Fruit fly (Drosophila melanogaster) whole organism, embryonic: Measurements from ENCODE around the gene CG32036.

ENCODE experiments used
- Abd-B ChIP-seq: fragments of 200-800 bp; sonication (Bioruptor generic); optimal IDR thresholded peaks from 2 replicates; lab custom pipeline; 2018; ENCODE audit warnings: missing biosample characterization, mild to moderate bottlenecking, missing genetic modification characterization, moderate library complexity
- CG11504 ChIP-seq: fragments of 200-800 bp; sonication (Bioruptor generic); optimal IDR thresholded peaks from 3 replicates; lab custom pipeline; 2019; ENCODE audit warnings: missing biosample characterization, mild to moderate bottlenecking, missing genetic modification characterization, moderate library complexity
- CG12155 ChIP-seq: fragments of 200-800 bp; sonication (Bioruptor generic); optimal IDR thresholded peaks from 3 replicates; lab custom pipeline; 2016; ENCODE audit warnings: missing biosample characterization, missing genetic modification characterization
- CG12769 ChIP-seq: fragments of 200-800 bp; sonication (Bioruptor generic); optimal IDR thresholded peaks from 2 replicates; lab custom pipeline; 2019; ENCODE audit warnings: missing biosample characterization, mild to moderate bottlenecking, missing genetic modification characterization, moderate library complexity
- CG13287 ChIP-seq: fragments of 200-800 bp; sonication (Bioruptor generic); IDR thresholded peaks from 2 replicates; pipeline ENCODE4 v1.3.6; 2022; ENCODE audit warnings: missing biosample characterization, missing genetic modification characterization; ENCODE audit not compliant: partially characterized antibody
- CG13424 ChIP-seq: fragments of 200-800 bp; sonication (Bioruptor generic); optimal IDR thresholded peaks from 2 replicates; lab custom pipeline; 2019; ENCODE audit warnings: missing biosample characterization, mild to moderate bottlenecking, missing genetic modification characterization, moderate library complexity
- CG14441 ChIP-seq: fragments of 200-800 bp; sonication (Bioruptor generic); IDR thresholded peaks from 2 replicates; pipeline ENCODE4 v1.3.6; 2022; ENCODE audit warnings: missing biosample characterization, missing genetic modification characterization
- CG1647 ChIP-seq: fragments of 200-800 bp; sonication (Bioruptor generic); optimal IDR thresholded peaks from 3 replicates; lab custom pipeline; 2016; ENCODE audit warnings: missing biosample characterization, missing genetic modification characterization
- CG17359 ChIP-seq: fragments of 200-800 bp; sonication (Bioruptor generic); optimal IDR thresholded peaks from 3 replicates; lab custom pipeline; 2018; ENCODE audit warnings: missing biosample characterization, mild to moderate bottlenecking, missing genetic modification characterization, moderate library complexity
- CG18599 ChIP-seq: fragments of 200-800 bp; sonication (Bioruptor generic); optimal IDR thresholded peaks from 3 replicates; lab custom pipeline; 2017; ENCODE audit warnings: missing biosample characterization, missing genetic modification characterization, mild to moderate bottlenecking, moderate library complexity, missing genetic modification reagents
- CG33213 ChIP-seq: fragments of 200-800 bp; sonication (Bioruptor generic); optimal IDR thresholded peaks from 3 replicates; lab custom pipeline; 2016; ENCODE audit warnings: missing biosample characterization, missing genetic modification characterization
- CG34224 ChIP-seq: fragments of 200-800 bp; sonication (Bioruptor generic); IDR thresholded peaks from 3 replicates; pipeline ENCODE4 v1.3.6; 2022; ENCODE audit warnings: missing biosample characterization, missing genetic modification characterization; ENCODE audit not compliant: partially characterized antibody
- CG4282 ChIP-seq: fragments of 200-800 bp; sonication (Bioruptor generic); optimal IDR thresholded peaks from 2 replicates; lab custom pipeline; 2016; ENCODE audit warnings: missing biosample characterization, missing genetic modification characterization
- CG4730 ChIP-seq: fragments of 200-800 bp; sonication (Bioruptor generic); IDR thresholded peaks from 2 replicates; pipeline ENCODE4 v1.3.6; 2022; ENCODE audit warnings: missing biosample characterization, missing genetic modification characterization
- CG7928 ChIP-seq: fragments of 200-800 bp; sonication (Bioruptor generic); optimal IDR thresholded peaks from 2 replicates; lab custom pipeline; 2017; ENCODE audit warnings: missing biosample characterization, mild to moderate bottlenecking, missing genetic modification characterization
- CG8388 ChIP-seq: fragments of 200-800 bp; sonication (Bioruptor generic); optimal IDR thresholded peaks from 2 replicates; lab custom pipeline; 2019; ENCODE audit warnings: missing biosample characterization, mild to moderate bottlenecking, missing genetic modification characterization, moderate library complexity
- CG9797 ChIP-seq: fragments of 200-800 bp; sonication (Bioruptor generic); optimal IDR thresholded peaks from 3 replicates; lab custom pipeline; 2018; ENCODE audit warnings: missing biosample characterization, mild to moderate bottlenecking, missing genetic modification characterization
- Dek ChIP-seq: fragments of 200-800 bp; sonication (Bioruptor generic); optimal IDR thresholded peaks from 3 replicates; lab custom pipeline; 2019; ENCODE audit warnings: missing biosample characterization, mild to moderate bottlenecking, missing genetic modification characterization, moderate library complexity
- E2f2 ChIP-seq: fragments of 200-800 bp; sonication (Bioruptor generic); IDR thresholded peaks from 2 replicates; pipeline ENCODE4 v1.3.6; 2022; ENCODE audit warnings: missing biosample characterization, missing genetic modification characterization
- Fer1 ChIP-seq: fragments of 200-800 bp; sonication (Bioruptor generic); optimal IDR thresholded peaks from 2 replicates; lab custom pipeline; 2017; ENCODE audit warnings: missing biosample characterization, mild to moderate bottlenecking, missing genetic modification characterization
- Fer2 ChIP-seq: fragments of 200-800 bp; sonication (Bioruptor generic); optimal IDR thresholded peaks from 2 replicates; lab custom pipeline; 2018; ENCODE audit warnings: missing biosample characterization, mild to moderate bottlenecking, missing genetic modification characterization, moderate library complexity
- Hr78 ChIP-seq, 2 experiments: fragments of 200-800 bp in 1 of 2; fragments of >200 bp in 1 of 2; sonication (Bioruptor generic) in 1 of 2; optimal IDR thresholded peaks; 2 replicates each; lab custom pipeline; 2017 to 2019; ENCODE audit warnings: missing biosample characterization in 2 of 2, missing genetic modification characterization in 2 of 2, mild to moderate bottlenecking in 1 of 2, moderate library complexity in 1 of 2
- MBD-R2 ChIP-seq: fragments of 200-800 bp; sonication (Bioruptor generic); IDR thresholded peaks from 2 replicates; pipeline ENCODE4 v1.3.6; 2022; ENCODE audit warnings: missing biosample characterization, missing genetic modification characterization
- Med ChIP-seq: fragments of 200-800 bp; sonication (Bioruptor generic); peaks from one replicate; lab custom pipeline; 2016; ENCODE audit warnings: missing biosample characterization, missing genetic modification characterization, mild to moderate bottlenecking, inconsistent platforms, moderate library complexity
- Mes4 ChIP-seq: fragments of 200-800 bp; sonication (Bioruptor generic); optimal IDR thresholded peaks from 2 replicates; lab custom pipeline; 2016; ENCODE audit warnings: missing biosample characterization, missing genetic modification characterization
- NC2α ChIP-seq: fragments of 200-800 bp; sonication (Bioruptor generic); optimal IDR thresholded peaks from 2 replicates; lab custom pipeline; 2016; ENCODE audit warnings: missing biosample characterization, missing genetic modification characterization
- Nf-YB ChIP-seq: fragments of 200-800 bp; sonication (Bioruptor generic); optimal IDR thresholded peaks from 3 replicates; lab custom pipeline; 2019; ENCODE audit warnings: missing biosample characterization, mild to moderate bottlenecking, missing genetic modification characterization, moderate library complexity
- Taf1 ChIP-seq: fragments of 200-800 bp; sonication (Bioruptor generic); IDR thresholded peaks from 2 replicates; pipeline ENCODE4 v1.3.6; 2022; ENCODE audit warnings: missing biosample characterization, missing genetic modification characterization
- Trl ChIP-seq, 3 experiments: fragments of >200 bp in 2 of 3; fragments of 200-800 bp in 1 of 3; sonication (Bioruptor generic) in 1 of 3; optimal IDR thresholded peaks; 2 replicates in 1 of 3; 3 replicates in 2 of 3; lab custom pipeline; 2016 to 2017; ENCODE audit warnings: missing biosample characterization in 1 of 3, missing genetic modification characterization in 1 of 3
- ato ChIP-seq: fragments of 200-800 bp; sonication (Bioruptor generic); IDR thresholded peaks from 2 replicates; pipeline ENCODE4 v1.3.6; 2022; ENCODE audit warnings: missing biosample characterization, missing genetic modification characterization; ENCODE audit not compliant: partially characterized antibody
- bbx ChIP-seq: fragments of 200-800 bp; sonication (Bioruptor generic); IDR thresholded peaks from 2 replicates; pipeline ENCODE4 v1.3.6; 2022; ENCODE audit warnings: missing biosample characterization, missing genetic modification characterization; ENCODE audit not compliant: partially characterized antibody
- dan ChIP-seq: fragments of 200-800 bp; sonication (Bioruptor generic); IDR thresholded peaks from 2 replicates; pipeline ENCODE4 v1.3.6; 2022; ENCODE audit warnings: missing biosample characterization, missing genetic modification characterization
- gt ChIP-seq: fragments of 200-800 bp; sonication (Bioruptor generic); IDR thresholded peaks from 2 replicates; pipeline ENCODE4 v1.3.6; 2022; ENCODE audit warnings: missing biosample characterization, missing genetic modification characterization
- hb ChIP-seq: fragments of 200-800 bp; sonication (Bioruptor generic); IDR thresholded peaks from 3 replicates; pipeline ENCODE4 v1.3.6; 2022; ENCODE audit warnings: missing biosample characterization, missing genetic modification characterization; ENCODE audit not compliant: partially characterized antibody
- inv ChIP-seq: fragments of 200-800 bp; sonication (Bioruptor generic); IDR thresholded peaks from 2 replicates; pipeline ENCODE4 v1.3.6; 2022; ENCODE audit warnings: missing biosample characterization, missing genetic modification characterization; ENCODE audit not compliant: partially characterized antibody
- org-1 ChIP-seq: fragments of 200-800 bp; sonication (Bioruptor generic); optimal IDR thresholded peaks from 2 replicates; lab custom pipeline; 2017; ENCODE audit warnings: missing biosample characterization, missing genetic modification characterization
- p53 ChIP-seq: fragments of 200-800 bp; sonication (Bioruptor generic); optimal IDR thresholded peaks from 2 replicates; lab custom pipeline; 2016; ENCODE audit warnings: missing biosample characterization, missing genetic modification characterization
- pan ChIP-seq, 4 experiments: fragments of >200 bp in 3 of 4; fragments of 200-800 bp in 1 of 4; sonication (Bioruptor generic) in 1 of 4; optimal IDR thresholded peaks in 3 of 4; IDR thresholded peaks in 1 of 4; 2 replicates each; pipeline versions ENCODE4 v1.3.6 to Lab custom; 2017 to 2022; ENCODE audit warnings: missing biosample characterization in 2 of 4, missing genetic modification characterization in 2 of 4, mixed read lengths in 1 of 4
- pros ChIP-seq: fragments of 200-800 bp; sonication (Bioruptor generic); optimal IDR thresholded peaks from 3 replicates; lab custom pipeline; 2019; ENCODE audit warnings: missing biosample characterization, mild to moderate bottlenecking, missing genetic modification characterization, moderate library complexity
- pum ChIP-seq: fragments of 200-800 bp; sonication (Bioruptor generic); optimal IDR thresholded peaks from 2 replicates; lab custom pipeline; 2016; ENCODE audit warnings: missing biosample characterization, missing genetic modification characterization
- pzg ChIP-seq: fragments of 200-800 bp; sonication (Bioruptor generic); optimal IDR thresholded peaks from 3 replicates; lab custom pipeline; 2018; ENCODE audit warnings: missing biosample characterization, mild to moderate bottlenecking, missing genetic modification characterization, moderate library complexity
- salm ChIP-seq: fragments of 200-800 bp; sonication (Bioruptor generic); optimal IDR thresholded peaks from 2 replicates; lab custom pipeline; 2018; ENCODE audit warnings: missing biosample characterization, mild to moderate bottlenecking, missing genetic modification characterization
- sens-2 ChIP-seq: fragments of 200-800 bp; sonication (Bioruptor generic); IDR thresholded peaks from 2 replicates; pipeline ENCODE4 v1.3.6; 2022; ENCODE audit warnings: missing biosample characterization, missing genetic modification characterization
- sisA ChIP-seq: fragments of 200-800 bp; sonication (Bioruptor generic); IDR thresholded peaks from 2 replicates; pipeline ENCODE4 v1.3.6; 2022; ENCODE audit warnings: missing biosample characterization, missing genetic modification characterization
- sob ChIP-seq: fragments of 200-800 bp; sonication (Bioruptor generic); IDR thresholded peaks from 2 replicates; pipeline ENCODE4 v1.3.6; 2022; ENCODE audit warnings: missing biosample characterization, missing genetic modification characterization
- ssp ChIP-seq: fragments of 200-800 bp; sonication (Bioruptor generic); IDR thresholded peaks from 2 replicates; pipeline ENCODE4 v1.3.6; 2022; ENCODE audit warnings: missing biosample characterization, missing genetic modification characterization
- tap ChIP-seq: fragments of 200-800 bp; optimal IDR thresholded peaks from 3 replicates; lab custom pipeline; 2019; ENCODE audit warnings: missing biosample characterization, mild to moderate bottlenecking, missing genetic modification characterization, moderate library complexity
- tgo ChIP-seq: fragments of 200-800 bp; sonication (Bioruptor generic); IDR thresholded peaks from 3 replicates; pipeline ENCODE4 v1.3.6; 2022; ENCODE audit warnings: missing biosample characterization, missing genetic modification characterization

The CG32036 gene

dm6 chr3L:9451522-9452118 lies 37.4 kb downstream of the CG32036 start, which contains the start of the genes CG3448 and ghi (continued):
- TF ChIP-seq tap, result peak; percentile 45
- TF ChIP-seq ato (GFP tag; lab: Robert Waterston, UW), result no peak
- peak; percentile 51 for TF ChIP-seq CG8388 (GFP tag; lab: Kevin White, UChicago)
- peak; percentile 11 for TF ChIP-seq pum (GFP tag; lab: Kevin White, UChicago)
- peak; percentile 81 for TF ChIP-seq CG18599 (GFP tag; lab: Kevin White, UChicago)
- TF ChIP-seq Trl (optimal IDR thresholded peaks at IDR 0.05; lab: Kevin White, UChicago), result no peak
- peak; percentile 69 for TF ChIP-seq Trl (GFP tag; optimal IDR thresholded peaks at IDR 0.05; lab: Kevin White, UChicago)
- peak; percentile 83 for TF ChIP-seq CG13287 (GFP tag; lab: Robert Waterston, UW)
- TF ChIP-seq gt (GFP tag; lab: Robert Waterston, UW), result no peak
- no peak for TF ChIP-seq Hr78 (GFP tag; optimal IDR thresholded peaks at IDR 0.05; lab: Kevin White, UChicago)
- peak; percentile 82 for TF ChIP-seq Med (GFP tag; lab: Kevin White, UChicago)
- no peak for TF ChIP-seq Mes4 (GFP tag; lab: Kevin White, UChicago)
- TF ChIP-seq CG4730 (GFP tag; lab: Robert Waterston, UW), result 0 out of 2 replicates have a peak, but pooled peaks have one; percentile 41
- TF ChIP-seq CG33213 (GFP tag; lab: Kevin White, UChicago), result peak; percentile 6
- TF ChIP-seq CG12769, result peak; percentile 8
- TF ChIP-seq ssp (GFP tag; lab: Robert Waterston, UW), result peak; percentile 44
- peak; percentile 18 for TF ChIP-seq Dek (tag; lab: Kevin White, UChicago)
- peak; percentile 43; the same call in 1 of the 3 replicates for TF ChIP-seq hb (GFP tag; lab: Robert Waterston, UW)
- peak; percentile 77 for TF ChIP-seq Fer2 (tag; lab: Kevin White, UChicago)
- peak; percentile 14 for TF ChIP-seq CG9797 (GFP tag; lab: Kevin White, UChicago)
- TF ChIP-seq salm, result peak; percentile 9
- no peak for TF ChIP-seq pan (optimal IDR thresholded peaks at IDR 0.05; lab: Kevin White, UChicago)
- peak in 1 of 2 experiments; percentile 55 for TF ChIP-seq pan (GFP tag; optimal IDR thresholded peaks at IDR 0.05 in 1 of 2, IDR thresholded peaks at IDR 0.05 in 1 of 2)
- no peak for TF ChIP-seq p53 (GFP tag; lab: Kevin White, UChicago)
- peak; percentile 57 for TF ChIP-seq CG12155 (GFP tag; lab: Kevin White, UChicago)
- no peak for TF ChIP-seq sens-2 (GFP tag; lab: Robert Waterston, UW)
- TF ChIP-seq pros (GFP tag; lab: Kevin White, UChicago), result no peak
- TF ChIP-seq pzg (GFP tag; lab: Kevin White, UChicago), result peak; percentile 69
- TF ChIP-seq Nf-YB (GFP tag; lab: Kevin White, UChicago), result no peak
- peak; percentile 71 for TF ChIP-seq CG11504
- peak; percentile 61 for TF ChIP-seq CG13424 (tag; lab: Kevin White, UChicago)
- TF ChIP-seq inv (GFP tag; lab: Robert Waterston, UW), result peak; percentile 48; the same call in 1 of the 2 replicates
- TF ChIP-seq sob (GFP tag; lab: Robert Waterston, UW), result peak; percentile 83
- TF ChIP-seq Fer1 (GFP tag; lab: Kevin White, UChicago), result peak; percentile 82
- peak; percentile 73 for TF ChIP-seq Abd-B (GFP tag; lab: Kevin White, UChicago)
- no peak for TF ChIP-seq CG4282 (GFP tag; lab: Kevin White, UChicago)
- no peak for TF ChIP-seq dan (GFP tag; lab: Robert Waterston, UW)
- TF ChIP-seq NC2α (GFP tag; lab: Kevin White, UChicago), result no peak
- peak; percentile 73 for TF ChIP-seq CG17359 (tag; lab: Kevin White, UChicago)
- TF ChIP-seq Taf1, result peak; percentile 27; the same call in 1 of the 2 replicates
- TF ChIP-seq bbx, result peak; percentile 80
- TF ChIP-seq CG34224 (GFP tag; lab: Robert Waterston, UW), result peak; percentile 74
- peak; percentile 69; the same call in 1 of the 2 replicates for TF ChIP-seq MBD-R2 (GFP tag; lab: Robert Waterston, UW)
- TF ChIP-seq E2f2 (GFP tag; lab: Robert Waterston, UW), result peak; percentile 67
- no peak for TF ChIP-seq tgo (GFP tag; lab: Robert Waterston, UW)
- TF ChIP-seq CG1647 (GFP tag; lab: Kevin White, UChicago), result no peak
- no peak for TF ChIP-seq CG7928
- TF ChIP-seq CG14441 (GFP tag; lab: Robert Waterston, UW), result peak; percentile 40; the same call in 1 of the 2 replicates
- no peak for TF ChIP-seq org-1 (GFP tag; lab: Kevin White, UChicago)
- peak; percentile 58 for TF ChIP-seq sisA (GFP tag; lab: Robert Waterston, UW)
